Worm (Caenorhabditis elegans) whole organism, mixed stage, embryonic: Measurements from ENCODE around the gene sre-4.
"Not testable (repeated sequence)": the region's sequence is repeated elsewhere in the genome, so short reads cannot be mapped to it uniquely, and the experiment has no call there.

Experiments used
- M03D4.4 ChIP-seq: sonication (generic microtip); optimal IDR thresholded peaks from 2 replicates; lab custom pipeline; 2017; ENCODE audit warnings: mild to moderate bottlenecking, missing genetic modification characterization, missing compliant biosample characterization
- bed-3 ChIP-seq: fragments of 200-800 bp; sonication (Bioruptor generic); optimal IDR thresholded peaks from 3 replicates; lab custom pipeline; 2018; ENCODE audit warnings: mild to moderate bottlenecking, missing genetic modification characterization, moderate library complexity, missing compliant biosample characterization
- ceh-39 ChIP-seq: fragments of 150-350 bp; optimal IDR thresholded peaks from 2 replicates; lab custom pipeline; 2014; ENCODE audit warnings: missing biosample characterization, missing genetic modification characterization
- ceh-43 ChIP-seq: fragments of 200-800 bp; sonication (Bioruptor generic); optimal IDR thresholded peaks from 2 replicates; lab custom pipeline; 2018; ENCODE audit warnings: mild to moderate bottlenecking, missing genetic modification characterization, moderate library complexity, missing compliant biosample characterization
- ces-1 ChIP-seq: fragments of 150-350 bp; optimal IDR thresholded peaks from 2 replicates; lab custom pipeline; 2014; ENCODE audit warnings: missing biosample characterization, missing genetic modification reagents, missing genetic modification characterization
- cnd-1 ChIP-seq: fragments of 200-800 bp; sonication (Bioruptor generic); optimal IDR thresholded peaks from 2 replicates; lab custom pipeline; 2018; ENCODE audit warnings: mild to moderate bottlenecking, missing genetic modification characterization, missing compliant biosample characterization
- drap-1 ChIP-seq: fragments of 200-800 bp; sonication (Bioruptor generic); optimal IDR thresholded peaks from 3 replicates; lab custom pipeline; 2018; ENCODE audit warnings: mild to moderate bottlenecking, missing genetic modification characterization, missing compliant biosample characterization
- flh-1 ChIP-seq: fragments of 200-800 bp; sonication (Bioruptor generic); optimal IDR thresholded peaks from 2 replicates; lab custom pipeline; 2018; ENCODE audit warnings: mild to moderate bottlenecking, missing genetic modification characterization, moderate library complexity, missing compliant biosample characterization
- ham-2 ChIP-seq: fragments of 200-800 bp; sonication (Bioruptor generic); optimal IDR thresholded peaks from 2 replicates; lab custom pipeline; 2018; ENCODE audit warnings: mild to moderate bottlenecking, missing genetic modification characterization, missing compliant biosample characterization
- hlh-1 ChIP-seq: fragments of 150-350 bp; optimal IDR thresholded peaks from 2 replicates; lab custom pipeline; 2014; ENCODE audit warnings: missing biosample characterization, missing genetic modification reagents, missing genetic modification characterization
- lin-13 ChIP-seq: fragments of 150-350 bp; optimal IDR thresholded peaks from 2 replicates; lab custom pipeline; 2014; ENCODE audit warnings: missing biosample characterization, missing genetic modification characterization
- lin-32 ChIP-seq: fragments of 200-800 bp; sonication (Bioruptor generic); optimal IDR thresholded peaks from 2 replicates; lab custom pipeline; 2018; ENCODE audit warnings: mild to moderate bottlenecking, missing genetic modification characterization, missing compliant biosample characterization
- lsy-2 ChIP-seq: fragments of 150-350 bp; optimal IDR thresholded peaks from 2 replicates; lab custom pipeline; 2014; ENCODE audit warnings: missing biosample characterization, missing genetic modification characterization
- mab-5 ChIP-seq: fragments of 150-350 bp; optimal IDR thresholded peaks from 2 replicates; lab custom pipeline; 2014; ENCODE audit warnings: missing biosample characterization, missing genetic modification characterization
- mep-1 ChIP-seq: fragments of 150-350 bp; optimal IDR thresholded peaks from 2 replicates; lab custom pipeline; 2017; ENCODE audit warnings: missing biosample characterization, missing genetic modification reagents, missing genetic modification characterization, inconsistent platforms
- mls-2 ChIP-seq: sonication (generic microtip); optimal IDR thresholded peaks from 2 replicates; lab custom pipeline; 2016; ENCODE audit warnings: mild to moderate bottlenecking, missing genetic modification characterization, moderate library complexity, missing compliant biosample characterization
- nhr-12 ChIP-seq: fragments of 150-350 bp; optimal IDR thresholded peaks from 2 replicates; lab custom pipeline; 2014; ENCODE audit warnings: missing biosample characterization, missing genetic modification characterization
- nhr-2 ChIP-seq: fragments of 150-350 bp; optimal IDR thresholded peaks from 2 replicates; lab custom pipeline; 2014; ENCODE audit warnings: missing biosample characterization, missing genetic modification characterization
- nhr-237 ChIP-seq: fragments of 150-350 bp; optimal IDR thresholded peaks from 2 replicates; lab custom pipeline; 2014; ENCODE audit warnings: missing biosample characterization, missing genetic modification characterization
- nhr-28 ChIP-seq: fragments of 150-350 bp; optimal IDR thresholded peaks from 2 replicates; lab custom pipeline; 2014; ENCODE audit warnings: missing biosample characterization, missing genetic modification characterization
- nhr-76 ChIP-seq: sonication (generic microtip); optimal IDR thresholded peaks from 2 replicates; lab custom pipeline; 2017; ENCODE audit warnings: missing biosample characterization, missing genetic modification characterization
- pha-4 ChIP-seq: fragments of 150-350 bp; optimal IDR thresholded peaks from 2 replicates; lab custom pipeline; 2018; ENCODE audit warnings: missing biosample characterization, missing genetic modification reagents, missing genetic modification characterization
- sem-2 ChIP-seq: fragments of 200-800 bp; sonication (Bioruptor generic); optimal IDR thresholded peaks from 2 replicates; lab custom pipeline; 2018; ENCODE audit warnings: mild to moderate bottlenecking, missing genetic modification characterization, missing compliant biosample characterization
- sptf-1 ChIP-seq: sonication (generic microtip); optimal IDR thresholded peaks from 2 replicates; lab custom pipeline; 2017; ENCODE audit warnings: mild to moderate bottlenecking, missing genetic modification characterization, moderate library complexity, missing compliant biosample characterization
- unc-120 ChIP-seq: sonication (generic microtip); optimal IDR thresholded peaks from 2 replicates; lab custom pipeline; 2017; ENCODE audit warnings: missing genetic modification characterization, missing compliant biosample characterization; ENCODE audit not compliant: poor library complexity, severe bottlenecking
- unc-39 ChIP-seq: fragments of 150-350 bp; optimal IDR thresholded peaks from 2 replicates; lab custom pipeline; 2014; ENCODE audit warnings: missing biosample characterization, missing genetic modification characterization
- unc-62 ChIP-seq: fragments of 150-350 bp; optimal IDR thresholded peaks from 2 replicates; lab custom pipeline; 2014; ENCODE audit warnings: missing biosample characterization, missing genetic modification reagents, missing genetic modification characterization
- zip-8 ChIP-seq: fragments of 150-350 bp; optimal IDR thresholded peaks from 2 replicates; lab custom pipeline; 2014; ENCODE audit warnings: missing biosample characterization, missing genetic modification characterization
- ztf-11 ChIP-seq: fragments of 150-350 bp; optimal IDR thresholded peaks from 2 replicates; lab custom pipeline; 2014; ENCODE audit warnings: missing biosample characterization, missing genetic modification characterization

Gene sre-4

DNA sequence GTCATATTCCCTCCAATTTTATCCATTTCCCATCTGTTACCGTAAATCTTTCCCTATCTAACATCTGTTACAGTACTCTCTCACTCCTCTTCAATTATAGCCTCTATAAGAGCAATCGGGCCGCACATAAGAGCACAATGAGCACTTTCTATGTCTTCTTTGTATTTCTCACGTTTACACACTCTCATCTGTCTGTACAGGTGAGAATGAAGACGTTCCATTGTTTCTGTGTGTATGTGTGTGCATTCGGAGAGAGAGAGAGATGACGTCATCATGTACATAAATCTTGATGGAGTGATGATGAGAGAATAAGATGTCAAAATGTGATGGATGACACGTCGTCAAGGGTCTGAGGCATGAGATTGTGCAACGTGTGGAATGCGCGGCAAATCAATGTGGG lies 13.8 kb downstream of the sre-4 start (continued):
- no peak for TF ChIP-seq nhr-76 (tag; lab: Kevin White, UChicago)

DNA sequence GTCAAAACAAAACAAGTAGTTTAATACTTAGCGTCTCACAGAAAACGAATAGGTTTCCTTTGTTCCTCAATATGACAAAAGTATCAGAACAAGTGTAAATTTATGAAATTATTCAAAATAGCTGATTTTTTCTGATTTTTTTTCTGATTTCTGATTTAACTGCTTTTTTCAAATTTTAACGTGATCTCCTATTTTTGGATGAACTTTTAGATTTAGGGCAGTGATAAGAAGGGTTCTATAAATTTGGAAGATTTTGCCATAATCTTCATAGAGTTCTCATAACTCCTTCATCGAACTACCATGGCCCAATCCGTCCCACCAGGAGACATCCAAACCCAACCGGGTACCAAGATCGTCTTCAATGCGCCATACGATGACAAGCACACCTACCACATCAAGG lies 14.8 kb downstream of the sre-4 start, which contains the start of gene msp-78:
Gene msp-78, plus strand, starts transcription at position 301 of the 400 bp plus-strand sequence.
- not testable (repeated sequence) for TF ChIP-seq lin-32 (GFP tag; lab: Kevin White, UChicago); flh-1; unc-39

DNA sequence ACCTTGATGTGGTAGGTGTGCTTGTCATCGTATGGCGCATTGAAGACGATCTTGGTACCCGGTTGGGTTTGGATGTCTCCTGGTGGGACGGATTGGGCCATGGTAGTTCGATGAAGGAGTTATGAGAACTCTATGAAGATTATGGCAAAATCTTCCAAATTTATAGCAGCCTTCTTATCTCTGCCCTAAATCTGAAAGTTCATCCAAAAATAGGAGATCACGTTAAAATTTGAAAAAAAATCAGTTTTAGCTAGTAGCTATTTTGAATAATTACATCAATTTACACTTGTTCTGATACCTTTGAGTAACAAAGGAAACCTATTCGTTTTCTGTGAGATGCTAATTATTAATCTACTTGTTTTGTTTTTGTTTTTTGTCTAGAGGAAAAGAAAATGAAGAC lies 17.5 kb downstream of the sre-4 start, which contains the start of gene msp-79:
Gene msp-79, minus strand, starts transcription at position 101 of the 400 bp plus-strand sequence.
- not testable (repeated sequence) for TF ChIP-seq zip-8; unc-39; hlh-1 (tag; lab: Kevin White, UChicago)
- TF ChIP-seq, all 35 proteins: peak for 0; not testable (repeated sequence) for 35

DNA sequence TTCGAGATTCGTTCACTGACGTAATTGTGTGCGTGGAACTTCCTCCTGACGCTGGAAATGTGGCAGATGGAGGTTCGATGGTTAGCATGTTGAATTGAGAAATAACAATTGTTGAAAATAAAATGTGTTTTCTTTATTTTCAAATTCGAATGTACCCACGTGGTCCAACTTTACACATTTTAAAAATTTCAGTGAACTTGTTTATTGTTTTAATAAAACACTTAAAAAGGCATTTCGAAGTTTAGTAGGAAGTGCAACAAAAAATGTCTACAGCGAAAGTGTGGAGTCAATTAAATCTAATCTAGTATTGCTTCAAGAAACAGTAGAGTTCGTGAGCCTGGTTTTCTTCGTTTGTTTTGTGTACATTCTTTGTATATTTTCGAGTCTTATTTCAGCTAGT lies 18.3 kb downstream of the sre-4 start, which contains the start of gene ssp-36:
Gene ssp-36, minus strand, starts transcription at position 101 of the 400 bp plus-strand sequence.
- TF ChIP-seq sem-2 (GFP tag; lab: Kevin White, UChicago), result no peak
- TF ChIP-seq ceh-43 (GFP tag; lab: Kevin White, UChicago), result no peak
- no peak for TF ChIP-seq M03D4.4 (tag; lab: Kevin White, UChicago)
- TF ChIP-seq nhr-28 (tag; lab: Kevin White, UChicago), result no peak
- no peak for TF ChIP-seq mep-1 (tag; lab: Kevin White, UChicago)
- no peak for TF ChIP-seq nhr-237
- TF ChIP-seq lin-13, result no peak
- no peak for TF ChIP-seq ham-2 (GFP tag; lab: Kevin White, UChicago)
- TF ChIP-seq nhr-2 (tag; lab: Kevin White, UChicago), result no peak

DNA sequence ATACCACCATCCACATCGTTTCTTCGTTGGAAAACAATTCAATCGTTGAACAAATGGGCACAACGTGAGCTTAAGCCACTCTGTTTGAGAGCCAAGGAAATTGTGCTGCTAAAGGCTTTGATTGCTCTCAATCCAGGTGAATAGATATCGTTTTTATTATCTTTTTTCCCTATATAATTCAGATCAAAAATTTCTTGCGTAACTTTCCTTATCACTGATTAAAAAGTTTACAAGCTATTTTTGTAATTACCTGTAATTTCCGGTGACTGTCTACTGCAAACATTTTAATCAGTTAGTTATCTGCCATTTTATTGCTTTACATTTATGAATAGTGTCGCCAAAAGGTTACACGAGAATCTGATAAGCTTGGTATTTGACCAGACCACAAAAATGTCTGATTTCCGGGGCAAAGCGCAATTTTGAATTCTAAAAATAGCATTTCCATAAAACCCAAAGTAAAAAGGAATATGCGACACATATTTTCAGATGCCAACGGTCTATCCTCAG lies 21.9 kb downstream of the sre-4 start:
- no peak for TF ChIP-seq lsy-2
- TF ChIP-seq unc-39, result no peak
- no peak for TF ChIP-seq drap-1
- no peak for TF ChIP-seq unc-120 (tag; lab: Kevin White, UChicago)
- no peak for TF ChIP-seq mls-2 (tag; lab: Kevin White, UChicago)
- TF ChIP-seq zip-8, result no peak
- TF ChIP-seq cnd-1, result no peak
- TF ChIP-seq nhr-237, result no peak
- no peak for TF ChIP-seq nhr-28 (tag; lab: Kevin White, UChicago)
- no peak for TF ChIP-seq ceh-39 (tag; lab: Kevin White, UChicago)
- no peak for TF ChIP-seq ceh-43 (GFP tag; lab: Kevin White, UChicago)
- no peak for TF ChIP-seq lin-32 (GFP tag; lab: Kevin White, UChicago)
- no peak for TF ChIP-seq mep-1 (tag; lab: Kevin White, UChicago)
- no peak for TF ChIP-seq ztf-11
- no peak for TF ChIP-seq ham-2 (GFP tag; lab: Kevin White, UChicago)
- no peak for TF ChIP-seq nhr-12 (tag; lab: Kevin White, UChicago)
- TF ChIP-seq pha-4 (tag; lab: Kevin White, UChicago), result no peak

DNA sequence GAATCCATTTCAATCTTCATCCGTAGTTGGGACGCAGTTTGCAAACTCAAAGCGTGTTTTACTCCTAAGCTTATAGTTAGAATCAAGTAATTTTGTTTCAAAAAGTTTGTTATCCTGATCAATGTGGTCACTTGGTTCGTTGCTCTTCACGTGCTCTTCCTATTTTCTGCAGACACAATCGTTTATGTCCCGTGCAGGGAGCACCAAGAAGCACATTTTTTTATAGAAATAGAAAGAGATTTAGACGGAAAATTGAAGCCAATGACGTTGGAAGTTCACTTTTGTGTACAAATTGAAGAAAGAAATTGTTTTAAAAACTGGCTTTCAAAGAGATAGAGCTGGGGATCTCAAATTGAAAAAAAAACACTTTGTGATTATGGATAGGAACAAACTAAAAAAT lies 22.8 kb downstream of the sre-4 start:
- TF ChIP-seq nhr-12 (tag; lab: Kevin White, UChicago), result no peak
- TF ChIP-seq, all 35 proteins: peak for 0

DNA sequence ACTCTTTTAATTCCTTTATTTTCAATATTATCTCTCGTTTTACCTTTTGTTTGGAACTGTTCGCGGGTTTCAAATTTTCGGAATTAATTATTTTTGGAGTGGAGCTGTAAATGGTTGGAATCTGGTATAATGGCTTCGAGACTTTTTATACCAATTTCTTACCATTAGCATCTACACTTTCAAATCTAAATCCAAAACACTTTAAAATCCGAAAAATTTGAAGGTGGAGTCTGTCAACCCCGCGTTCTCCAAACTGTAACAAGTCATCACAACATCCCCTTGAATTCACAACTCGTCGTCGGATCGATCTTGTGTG lies 27.2 kb downstream of the sre-4 start, which contains the start of gene nhr-97:
Gene nhr-97, plus strand, starts transcription at position 217 of the 316 bp plus-strand sequence.
- TF ChIP-seq sem-2 (GFP tag; lab: Kevin White, UChicago), result no peak
- no peak for TF ChIP-seq drap-1
- no peak for TF ChIP-seq mab-5 (tag; lab: Kevin White, UChicago)
- no peak for TF ChIP-seq bed-3 (GFP tag; lab: Kevin White, UChicago)
- TF ChIP-seq ces-1 (GFP tag; lab: Kevin White, UChicago), result no peak
- TF ChIP-seq nhr-12 (tag; lab: Kevin White, UChicago), result no peak
- TF ChIP-seq unc-39, result no peak
- no peak for TF ChIP-seq nhr-28 (tag; lab: Kevin White, UChicago)
- TF ChIP-seq hlh-1 (tag; lab: Kevin White, UChicago), result no peak
- no peak for TF ChIP-seq unc-62
- no peak for TF ChIP-seq sptf-1 (tag; lab: Kevin White, UChicago)
- no peak for TF ChIP-seq lin-32 (GFP tag; lab: Kevin White, UChicago)
- TF ChIP-seq lin-13, result no peak
- TF ChIP-seq nhr-2 (tag; lab: Kevin White, UChicago), result no peak
